Fruit fly (Drosophila melanogaster) whole organism, embryonic: Measurements from ENCODE around the gene Or85b.

Source experiments
- ATbp ChIP-seq: fragments of 200-800 bp; sonication (Bioruptor generic); optimal IDR thresholded peaks from 2 replicates; lab custom pipeline; 2017; ENCODE audit warnings: missing biosample characterization, mild to moderate bottlenecking, missing genetic modification characterization, missing genetic modification reagents
- Adf1 ChIP-seq: fragments of 200-800 bp; sonication (Bioruptor generic); IDR thresholded peaks from 2 replicates; pipeline ENCODE4 v1.3.6; 2022; ENCODE audit warnings: missing biosample characterization, missing genetic modification characterization
- Bteb2 ChIP-seq: fragments of 200-800 bp; sonication (Bioruptor generic); optimal IDR thresholded peaks from 2 replicates; lab custom pipeline; 2016; ENCODE audit warnings: missing biosample characterization, missing genetic modification characterization
- CG1024 ChIP-seq: fragments of 200-800 bp; sonication (Bioruptor generic); IDR thresholded peaks from 2 replicates; pipeline ENCODE4 v1.3.6; 2022; ENCODE audit warnings: missing biosample characterization, missing genetic modification characterization
- CG12155 ChIP-seq: fragments of 200-800 bp; sonication (Bioruptor generic); optimal IDR thresholded peaks from 3 replicates; lab custom pipeline; 2016; ENCODE audit warnings: missing biosample characterization, missing genetic modification characterization
- CG12219 ChIP-seq: fragments of 200-800 bp; sonication (Bioruptor generic); optimal IDR thresholded peaks from 3 replicates; lab custom pipeline; 2018; ENCODE audit warnings: missing biosample characterization, mild to moderate bottlenecking, missing genetic modification characterization
- CG12942 ChIP-seq: fragments of 200-800 bp; sonication (Bioruptor generic); optimal IDR thresholded peaks from 3 replicates; lab custom pipeline; 2016; ENCODE audit warnings: missing biosample characterization, missing genetic modification characterization
- CG13424 ChIP-seq: fragments of 200-800 bp; sonication (Bioruptor generic); optimal IDR thresholded peaks from 2 replicates; lab custom pipeline; 2019; ENCODE audit warnings: missing biosample characterization, mild to moderate bottlenecking, missing genetic modification characterization, moderate library complexity
- CG17186 ChIP-seq: fragments of 200-800 bp; sonication (Bioruptor generic); optimal IDR thresholded peaks from 3 replicates; lab custom pipeline; 2017; ENCODE audit warnings: missing biosample characterization, missing genetic modification reagents, missing genetic modification characterization
- CG17328 ChIP-seq: fragments of 200-800 bp; sonication (Bioruptor generic); IDR thresholded peaks from 2 replicates; pipeline ENCODE4 v1.3.6; 2022; ENCODE audit warnings: missing biosample characterization, missing genetic modification characterization
- CG17829 ChIP-seq: fragments of 200-800 bp; optimal IDR thresholded peaks from 2 replicates; lab custom pipeline; 2019; ENCODE audit warnings: missing biosample characterization, mild to moderate bottlenecking, missing genetic modification characterization, moderate library complexity
- CG18476 ChIP-seq: fragments of 200-800 bp; sonication (Bioruptor generic); optimal IDR thresholded peaks from 2 replicates; lab custom pipeline; 2016; ENCODE audit warnings: missing biosample characterization, mild to moderate bottlenecking, missing genetic modification characterization
- CG30403 ChIP-seq: fragments of 200-800 bp; sonication (Bioruptor generic); optimal IDR thresholded peaks from 3 replicates; lab custom pipeline; 2016; ENCODE audit warnings: missing biosample characterization, missing genetic modification characterization
- CG32772 ChIP-seq: fragments of 200-800 bp; sonication (Bioruptor generic); IDR thresholded peaks from 2 replicates; pipeline ENCODE4 v1.3.6; 2022; ENCODE audit warnings: missing biosample characterization, missing genetic modification characterization
- CG5953 ChIP-seq: fragments of 200-800 bp; sonication (Bioruptor generic); IDR thresholded peaks from 2 replicates; pipeline ENCODE4 v1.3.6; 2022; ENCODE audit warnings: missing biosample characterization, missing genetic modification characterization
- CG7271 ChIP-seq: fragments of 200-800 bp; sonication (Bioruptor generic); optimal IDR thresholded peaks from 2 replicates; lab custom pipeline; 2018; ENCODE audit warnings: missing biosample characterization, mild to moderate bottlenecking, missing genetic modification characterization, moderate library complexity
- CG7556 ChIP-seq: fragments of 200-800 bp; sonication (Bioruptor generic); optimal IDR thresholded peaks from 2 replicates; lab custom pipeline; 2017; ENCODE audit warnings: missing biosample characterization, mild to moderate bottlenecking, missing genetic modification characterization
- CG7839 ChIP-seq: fragments of 200-800 bp; sonication (Bioruptor generic); optimal IDR thresholded peaks from 3 replicates; lab custom pipeline; 2018; ENCODE audit warnings: missing biosample characterization, mild to moderate bottlenecking, missing genetic modification characterization, moderate library complexity
- Chrac-16 ChIP-seq: fragments of 200-800 bp; sonication (Bioruptor generic); optimal IDR thresholded peaks from 3 replicates; lab custom pipeline; 2016; ENCODE audit warnings: missing biosample characterization, missing genetic modification characterization
- CkIIα-i1 ChIP-seq: fragments of 200-800 bp; sonication (Bioruptor generic); IDR thresholded peaks from 2 replicates; pipeline ENCODE4 v1.3.6; 2022; ENCODE audit warnings: missing biosample characterization, missing genetic modification characterization
- E2f2 ChIP-seq: fragments of 200-800 bp; sonication (Bioruptor generic); IDR thresholded peaks from 2 replicates; pipeline ENCODE4 v1.3.6; 2022; ENCODE audit warnings: missing biosample characterization, missing genetic modification characterization
- ERR ChIP-seq: fragments of 200-800 bp; sonication (Bioruptor generic); optimal IDR thresholded peaks from 2 replicates; lab custom pipeline; 2016; ENCODE audit warnings: missing biosample characterization, missing genetic modification characterization
- Hr78 ChIP-seq, 2 experiments: fragments of 200-800 bp in 1 of 2; fragments of >200 bp in 1 of 2; sonication (Bioruptor generic) in 1 of 2; optimal IDR thresholded peaks; 2 replicates each; lab custom pipeline; 2017 to 2019; ENCODE audit warnings: missing biosample characterization in 2 of 2, missing genetic modification characterization in 2 of 2, mild to moderate bottlenecking in 1 of 2, moderate library complexity in 1 of 2
- Jarid2 ChIP-seq: fragments of 200-800 bp; sonication (Bioruptor generic); optimal IDR thresholded peaks from 3 replicates; lab custom pipeline; 2017; ENCODE audit warnings: mild to moderate bottlenecking, missing biosample characterization, missing genetic modification reagents, missing genetic modification characterization
- Mes4 ChIP-seq: fragments of 200-800 bp; sonication (Bioruptor generic); optimal IDR thresholded peaks from 2 replicates; lab custom pipeline; 2016; ENCODE audit warnings: missing biosample characterization, missing genetic modification characterization
- Ravus ChIP-seq: fragments of 200-800 bp; sonication (Bioruptor generic); IDR thresholded peaks from 2 replicates; pipeline ENCODE4 v1.3.6; 2022; ENCODE audit warnings: missing biosample characterization, missing genetic modification characterization
- Usf ChIP-seq: fragments of 200-800 bp; sonication (Bioruptor generic); optimal IDR thresholded peaks from 2 replicates; lab custom pipeline; 2017; ENCODE audit warnings: missing genotype, missing biosample characterization, missing genetic modification characterization
- ac ChIP-seq: fragments of 200-800 bp; sonication (Bioruptor generic); optimal IDR thresholded peaks from 3 replicates; lab custom pipeline; 2017; ENCODE audit warnings: missing biosample characterization, mild to moderate bottlenecking, missing genetic modification characterization
- aop ChIP-seq: fragments of 200-800 bp; sonication (Bioruptor generic); IDR thresholded peaks from 2 replicates; pipeline ENCODE4 v1.3.6; 2022; ENCODE audit warnings: missing biosample characterization, missing genetic modification characterization
- bab2 ChIP-seq: fragments of 200-800 bp; sonication (Bioruptor generic); optimal IDR thresholded peaks from 2 replicates; lab custom pipeline; 2016; ENCODE audit warnings: missing biosample characterization, missing genetic modification characterization
- bcd ChIP-seq: fragments of 200-800 bp; sonication (Bioruptor generic); optimal IDR thresholded peaks from 2 replicates; lab custom pipeline; 2017; ENCODE audit warnings: missing biosample characterization, mild to moderate bottlenecking, missing genetic modification characterization
- bowl ChIP-seq: fragments of 200-800 bp; sonication (Bioruptor generic); IDR thresholded peaks from 2 replicates; pipeline ENCODE4 v1.3.6; 2022; ENCODE audit warnings: missing biosample characterization, missing genetic modification characterization
- bsh ChIP-seq, 2 experiments: fragments of 200-800 bp; sonication (Bioruptor generic); optimal IDR thresholded peaks; 2 replicates each; lab custom pipeline; 2017 to 2018; ENCODE audit warnings: mild to moderate bottlenecking in 2 of 2, missing biosample characterization in 2 of 2, missing genetic modification characterization in 2 of 2, moderate library complexity in 1 of 2
- cas ChIP-seq: fragments of 200-800 bp; sonication (Bioruptor generic); IDR thresholded peaks from 2 replicates; pipeline ENCODE4 v1.3.6; 2022; ENCODE audit warnings: missing biosample characterization, missing genetic modification characterization
- chm ChIP-seq: fragments of 200-800 bp; sonication (Bioruptor generic); IDR thresholded peaks from 2 replicates; pipeline ENCODE4 v1.3.6; 2022; ENCODE audit warnings: missing biosample characterization, missing genetic modification characterization
- dmrt99B ChIP-seq: fragments of 200-800 bp; sonication (Bioruptor generic); optimal IDR thresholded peaks from 2 replicates; lab custom pipeline; 2018; ENCODE audit warnings: missing biosample characterization, mild to moderate bottlenecking, missing genetic modification characterization, moderate library complexity
- dpn ChIP-seq, 2 experiments: fragments of 200-800 bp; sonication (Bioruptor generic); optimal IDR thresholded peaks; 3 replicates each; lab custom pipeline; 2016; ENCODE audit warnings: missing biosample characterization in 2 of 2, missing genetic modification characterization in 2 of 2
- ems ChIP-seq: fragments of 200-800 bp; sonication (Bioruptor generic); optimal IDR thresholded peaks from 3 replicates; lab custom pipeline; 2016; ENCODE audit warnings: missing biosample characterization, missing genetic modification characterization
- gcm ChIP-seq: fragments of 200-800 bp; sonication (Bioruptor generic); optimal IDR thresholded peaks from 2 replicates; lab custom pipeline; 2019; ENCODE audit warnings: missing biosample characterization, mild to moderate bottlenecking, missing genetic modification characterization, moderate library complexity
- grau ChIP-seq: fragments of 200-800 bp; optimal IDR thresholded peaks from 3 replicates; lab custom pipeline; 2019; ENCODE audit warnings: missing biosample characterization, mild to moderate bottlenecking, missing genetic modification characterization, moderate library complexity
- hbn ChIP-seq: fragments of 200-800 bp; sonication (Bioruptor generic); IDR thresholded peaks from 2 replicates; pipeline ENCODE4 v1.3.6; 2022; ENCODE audit warnings: missing biosample characterization, missing genetic modification characterization; ENCODE audit not compliant: partially characterized antibody
- kni ChIP-seq: fragments of 200-800 bp; sonication (Bioruptor generic); optimal IDR thresholded peaks from 3 replicates; lab custom pipeline; 2017; ENCODE audit warnings: mild to moderate bottlenecking, missing biosample characterization, missing genetic modification reagents, missing genetic modification characterization
- lmd ChIP-seq: fragments of 200-800 bp; sonication (Bioruptor generic); IDR thresholded peaks from 2 replicates; pipeline ENCODE4 v1.3.6; 2022; ENCODE audit warnings: missing biosample characterization, missing genetic modification characterization
- mld ChIP-seq: fragments of 200-800 bp; sonication (Bioruptor generic); IDR thresholded peaks from 3 replicates; pipeline ENCODE4 v1.3.6; 2022; ENCODE audit warnings: missing biosample characterization, missing genetic modification characterization; ENCODE audit not compliant: partially characterized antibody
- prd ChIP-seq, 3 experiments: fragments of >200 bp in 2 of 3; fragments of 200-800 bp in 1 of 3; sonication (Bioruptor generic) in 1 of 3; optimal IDR thresholded peaks in 2 of 3; IDR thresholded peaks in 1 of 3; 2 replicates in 2 of 3; 3 replicates in 1 of 3; pipeline versions ENCODE4 v1.3.6 to Lab custom; 2017 to 2022; ENCODE audit warnings: missing biosample characterization in 1 of 3, missing genetic modification characterization in 1 of 3
- sc ChIP-seq, 3 experiments: fragments of >200 bp in 2 of 3; fragments of 200-800 bp in 1 of 3; sonication (Bioruptor generic) in 1 of 3; optimal IDR thresholded peaks; 2 replicates in 2 of 3; 3 replicates in 1 of 3; lab custom pipeline; 2017; ENCODE audit warnings: mild to moderate bottlenecking in 1 of 3, missing biosample characterization in 1 of 3, missing genetic modification characterization in 1 of 3, missing genetic modification reagents in 1 of 3
- sens ChIP-seq: fragments of 200-800 bp; sonication (Bioruptor generic); peaks from one replicate; lab custom pipeline; 2016; ENCODE audit warnings: missing biosample characterization, missing genetic modification characterization
- ssp ChIP-seq: fragments of 200-800 bp; sonication (Bioruptor generic); IDR thresholded peaks from 2 replicates; pipeline ENCODE4 v1.3.6; 2022; ENCODE audit warnings: missing biosample characterization, missing genetic modification characterization
- ttk ChIP-seq: fragments of 200-800 bp; sonication (Bioruptor generic); IDR thresholded peaks from 2 replicates; pipeline ENCODE4 v2.1.2; 2022; ENCODE audit warnings: missing biosample characterization, missing genetic modification characterization
- z ChIP-seq: fragments of 200-800 bp; sonication (Bioruptor generic); IDR thresholded peaks from 3 replicates; pipeline ENCODE4 v1.3.6; 2022; ENCODE audit warnings: missing biosample characterization, missing genetic modification characterization

The Or85b gene

dm6 chr3R:8524277-8524676 lies 13.1 kb upstream of the Or85b start (continued):
- TF ChIP-seq CG30403 (GFP tag; lab: Kevin White, UChicago) (peak; percentile 0), sens (GFP tag; lab: Kevin White, UChicago) (peak; percentile 68), Chrac-16 (GFP tag; lab: Kevin White, UChicago) (no peak), CG13424 (tag; lab: Kevin White, UChicago) (no peak), CG1024 (GFP tag; lab: Robert Waterston, UW) (0 out of 2 replicates have a peak, but pooled peaks have one; percentile 19), Hr78 (GFP tag; optimal IDR thresholded peaks at IDR 0.05; lab: Kevin White, UChicago) (peak in 1 of 2 experiments; percentile 50), CG5953 (GFP tag; lab: Robert Waterston, UW) (0 out of 2 replicates have a peak, but pooled peaks have one; percentile 41), kni (GFP tag; lab: Kevin White, UChicago) (no peak), Jarid2 (GFP tag; lab: Kevin White, UChicago) (no peak), ems (no peak), CG17829 (tag; lab: Kevin White, UChicago) (no peak), ac (GFP tag; lab: Kevin White, UChicago) (no peak), CG18476 (GFP tag; lab: Kevin White, UChicago) (no peak), z (GFP tag; lab: Robert Waterston, UW) (no peak), Mes4 (GFP tag; lab: Kevin White, UChicago) (no peak), ttk (GFP tag; lab: Robert Waterston, UW) (peak; percentile 23; the same call in 1 of the 2 replicates), Usf (GFP tag; lab: Kevin White, UChicago) (no peak), CG17186 (no peak), ERR (GFP tag; lab: Kevin White, UChicago) (no peak), CG12219 (GFP tag; lab: Kevin White, UChicago) (no peak), E2f2 (GFP tag; lab: Robert Waterston, UW) (0 out of 2 replicates have a peak, but pooled peaks have one; percentile 9), CG12942 (GFP tag; lab: Kevin White, UChicago) (peak; percentile 8), CG7556 (GFP tag; lab: Kevin White, UChicago) (peak; percentile 18), prd (optimal IDR thresholded peaks at IDR 0.05; lab: Kevin White, UChicago) (no peak), prd (GFP tag; IDR thresholded peaks at IDR 0.05; lab: Robert Waterston, UW) (peak; percentile 48; the same call in 1 of the 3 replicates), Adf1 (GFP tag; lab: Robert Waterston, UW) (peak; percentile 16; the same call in 1 of the 2 replicates), lmd (GFP tag; lab: Robert Waterston, UW) (peak; percentile 56; the same call in 1 of the 2 replicates), CkIIα-i1 (GFP tag; lab: Robert Waterston, UW) (no peak), mld (GFP tag; lab: Robert Waterston, UW) (no peak), CG32772 (GFP tag; lab: Robert Waterston, UW) (peak; percentile 37; the same call in 1 of the 2 replicates), aop (GFP tag; lab: Robert Waterston, UW) (no peak), Bteb2 (no peak), hbn (GFP tag; lab: Robert Waterston, UW) (no peak), bcd (GFP tag; lab: Kevin White, UChicago) (no peak), CG7271 (tag; lab: Kevin White, UChicago) (no peak), ssp (no peak), sc (optimal IDR thresholded peaks at IDR 0.05; lab: Kevin White, UChicago) (no peak), sc (GFP tag; optimal IDR thresholded peaks at IDR 0.05; lab: Kevin White, UChicago) (no peak), chm (GFP tag; lab: Robert Waterston, UW) (peak; percentile 65; the same call in 1 of the 2 replicates), ATbp (GFP tag; lab: Kevin White, UChicago) (peak; percentile 10), CG17328 (GFP tag; lab: Robert Waterston, UW) (no peak), bsh (GFP tag; optimal IDR thresholded peaks at IDR 0.05; lab: Kevin White, UChicago) (no peak), dpn (GFP tag; optimal IDR thresholded peaks at IDR 0.05; lab: Kevin White, UChicago) (no peak), Ravus (GFP tag; lab: Robert Waterston, UW) (no peak), bowl (GFP tag; lab: Robert Waterston, UW) (no peak), CG7839 (peak; percentile 50), gcm (GFP tag; lab: Kevin White, UChicago) (no peak), bab2 (GFP tag; lab: Kevin White, UChicago) (peak; percentile 13), grau (tag; lab: Kevin White, UChicago) (no peak), dmrt99B (tag; lab: Kevin White, UChicago) (peak; percentile 30), cas (GFP tag; lab: Robert Waterston, UW) (no peak), CG12155 (GFP tag; lab: Kevin White, UChicago) (peak; percentile 1)
